Worm (Caenorhabditis elegans) whole organism, late embryonic: ENCODE results near the gene gei-1.
"Not testable (repeated sequence)": the region's sequence is repeated elsewhere in the genome, so short reads cannot be mapped to it uniquely, and the experiment has no call there.

Experiments
- C08G9.2 ChIP-seq: sonication (generic microtip); optimal IDR thresholded peaks from 2 replicates; lab custom pipeline; 2016; ENCODE audit warnings: mild to moderate bottlenecking, missing genetic modification characterization, moderate library complexity, missing compliant biosample characterization
- C38D4.7 ChIP-seq: fragments of 200-800 bp; sonication (Bioruptor generic); optimal IDR thresholded peaks from 2 replicates; lab custom pipeline; 2018; ENCODE audit warnings: mild to moderate bottlenecking, missing genetic modification characterization, moderate library complexity, missing compliant biosample characterization
- F13H6.1 ChIP-seq: sonication (generic microtip); optimal IDR thresholded peaks from 2 replicates; lab custom pipeline; 2016; ENCODE audit warnings: missing genetic modification characterization, missing compliant biosample characterization
- K02D7.2 ChIP-seq: sonication (generic microtip); optimal IDR thresholded peaks from 2 replicates; lab custom pipeline; 2017; ENCODE audit warnings: mild to moderate bottlenecking, missing genetic modification characterization, missing compliant biosample characterization
- Y22D7AL.16 ChIP-seq: sonication (generic microtip); optimal IDR thresholded peaks from 2 replicates; lab custom pipeline; 2016; ENCODE audit warnings: missing genetic modification characterization, missing compliant biosample characterization
- ahr-1 ChIP-seq: sonication (generic microtip); optimal IDR thresholded peaks from 2 replicates; lab custom pipeline; 2016; ENCODE audit warnings: missing genetic modification characterization, missing compliant biosample characterization
- ceh-24 ChIP-seq: sonication (generic microtip); optimal IDR thresholded peaks from 2 replicates; lab custom pipeline; 2016; ENCODE audit warnings: mild to moderate bottlenecking, missing genetic modification characterization, missing compliant biosample characterization
- ceh-30 ChIP-seq: fragments of 150-350 bp; optimal IDR thresholded peaks from 2 replicates; lab custom pipeline; 2014; ENCODE audit warnings: missing biosample characterization, missing genetic modification characterization
- ceh-31 ChIP-seq: sonication (generic microtip); optimal IDR thresholded peaks from 2 replicates; lab custom pipeline; 2016; ENCODE audit warnings: missing genetic modification characterization, missing compliant biosample characterization
- ceh-45 ChIP-seq: fragments of 200-800 bp; sonication (Bioruptor generic); IDR thresholded peaks from 2 replicates; pipeline ENCODE4 v1.3.6; 2022; ENCODE audit warnings: missing genetic modification reagents, missing genetic modification characterization, missing compliant biosample characterization
- ceh-9 ChIP-seq: sonication (generic microtip); optimal IDR thresholded peaks from 2 replicates; lab custom pipeline; 2016; ENCODE audit warnings: mild to moderate bottlenecking, missing genetic modification characterization, inconsistent platforms, missing compliant biosample characterization
- che-1 ChIP-seq: sonication (generic microtip); optimal IDR thresholded peaks from 2 replicates; lab custom pipeline; 2016; ENCODE audit warnings: mild to moderate bottlenecking, missing genetic modification characterization, missing compliant biosample characterization
- dve-1 ChIP-seq: sonication (generic microtip); optimal IDR thresholded peaks from 2 replicates; lab custom pipeline; 2017; ENCODE audit warnings: antibody characterized with exemption, mild to moderate bottlenecking, missing genetic modification characterization, missing compliant biosample characterization
- elt-2 ChIP-seq: sonication (generic microtip); optimal IDR thresholded peaks from 2 replicates; lab custom pipeline; 2016; ENCODE audit warnings: missing genetic modification reagents, missing genetic modification characterization, missing compliant biosample characterization
- eyg-1 ChIP-seq: sonication (generic microtip); optimal IDR thresholded peaks from 2 replicates; lab custom pipeline; 2016; ENCODE audit warnings: missing genotype, missing genetic modification characterization, missing compliant biosample characterization
- gmeb-2 ChIP-seq: sonication (generic microtip); optimal IDR thresholded peaks from 2 replicates; lab custom pipeline; 2016; ENCODE audit warnings: missing genetic modification characterization, inconsistent platforms, missing compliant biosample characterization
- hlh-13 ChIP-seq: fragments of 200-800 bp; sonication (Bioruptor generic); optimal IDR thresholded peaks from 2 replicates; lab custom pipeline; 2018; ENCODE audit warnings: mild to moderate bottlenecking, missing genetic modification characterization, missing compliant biosample characterization
- hlh-8 ChIP-seq: sonication (generic microtip); optimal IDR thresholded peaks from 2 replicates; lab custom pipeline; 2016; ENCODE audit warnings: missing genotype, missing genetic modification characterization, missing compliant biosample characterization
- madf-2 ChIP-seq: sonication (generic microtip); optimal IDR thresholded peaks from 2 replicates; lab custom pipeline; 2017; ENCODE audit warnings: missing genetic modification characterization, missing compliant biosample characterization
- mec-3 ChIP-seq: sonication (generic microtip); optimal IDR thresholded peaks from 2 replicates; lab custom pipeline; 2016; ENCODE audit warnings: borderline replicate concordance, missing genetic modification characterization, missing compliant biosample characterization
- nfya-1 ChIP-seq: sonication (generic microtip); optimal IDR thresholded peaks from 2 replicates; lab custom pipeline; 2017; ENCODE audit warnings: missing genetic modification characterization, mild to moderate bottlenecking, missing compliant biosample characterization, antibody characterized with exemption, moderate library complexity
- nhr-232 ChIP-seq: sonication (generic microtip); optimal IDR thresholded peaks from 2 replicates; lab custom pipeline; 2016; ENCODE audit warnings: missing genetic modification characterization, missing compliant biosample characterization
- npax-4 ChIP-seq: sonication (generic microtip); optimal IDR thresholded peaks from 2 replicates; lab custom pipeline; 2016; ENCODE audit warnings: missing genetic modification characterization, missing compliant biosample characterization
- pax-1 ChIP-seq: fragments of 150-350 bp; optimal IDR thresholded peaks from 2 replicates; lab custom pipeline; 2014; ENCODE audit warnings: missing biosample characterization, missing genetic modification characterization
- pha-2 ChIP-seq: sonication (generic microtip); optimal IDR thresholded peaks from 2 replicates; lab custom pipeline; 2017; ENCODE audit warnings: mild to moderate bottlenecking, missing genetic modification characterization, missing compliant biosample characterization
- pqm-1 ChIP-seq: sonication (generic microtip); optimal IDR thresholded peaks from 2 replicates; lab custom pipeline; 2016; ENCODE audit warnings: missing genetic modification characterization, missing compliant biosample characterization
- pros-1 ChIP-seq: fragments of 150-350 bp; optimal IDR thresholded peaks from 2 replicates; lab custom pipeline; 2014; ENCODE audit warnings: missing biosample characterization, missing genetic modification reagents, missing genetic modification characterization
- sdc-2 ChIP-seq: sonication (generic microtip); optimal IDR thresholded peaks from 2 replicates; lab custom pipeline; 2016; ENCODE audit warnings: missing genotype, missing genetic modification characterization, missing compliant biosample characterization
- sox-2 ChIP-seq: fragments of 200-800 bp; sonication (Bioruptor generic); IDR thresholded peaks from 2 replicates; pipeline ENCODE4 v1.3.6; 2022; ENCODE audit warnings: missing genetic modification reagents, missing genetic modification characterization, missing compliant biosample characterization
- sox-4 ChIP-seq: sonication (generic microtip); optimal IDR thresholded peaks from 2 replicates; lab custom pipeline; 2017; ENCODE audit warnings: mild to moderate bottlenecking, missing genetic modification characterization, inconsistent platforms, missing compliant biosample characterization
- tbx-2 ChIP-seq: sonication (generic microtip); optimal IDR thresholded peaks from 2 replicates; lab custom pipeline; 2016; ENCODE audit warnings: missing genetic modification characterization, missing compliant biosample characterization
- ttx-3 ChIP-seq: sonication (generic microtip); optimal IDR thresholded peaks from 2 replicates; lab custom pipeline; 2016; ENCODE audit warnings: missing genetic modification reagents, missing genetic modification characterization, missing compliant biosample characterization
- unc-3 ChIP-seq, 2 experiments: fragments of 200-800 bp in 1 of 2; sonication (Bioruptor generic) in 1 of 2; sonication (generic microtip) in 1 of 2; conservative IDR thresholded peaks in 1 of 2; optimal IDR thresholded peaks in 1 of 2; 2 replicates each; pipeline versions ENCODE4 v1.3.6 to Lab custom; 2016 to 2022; ENCODE audit warnings: missing compliant biosample characterization in 2 of 2, missing genetic modification characterization in 2 of 2, missing genetic modification reagents in 1 of 2
- unc-42 ChIP-seq: sonication (generic microtip); optimal IDR thresholded peaks from 2 replicates; lab custom pipeline; 2016; ENCODE audit warnings: missing genotype, missing genetic modification characterization, missing compliant biosample characterization
- ztf-16 ChIP-seq: sonication (generic microtip); optimal IDR thresholded peaks from 2 replicates; lab custom pipeline; 2017; ENCODE audit warnings: missing genetic modification characterization, missing compliant biosample characterization

The gei-1 gene

DNA sequence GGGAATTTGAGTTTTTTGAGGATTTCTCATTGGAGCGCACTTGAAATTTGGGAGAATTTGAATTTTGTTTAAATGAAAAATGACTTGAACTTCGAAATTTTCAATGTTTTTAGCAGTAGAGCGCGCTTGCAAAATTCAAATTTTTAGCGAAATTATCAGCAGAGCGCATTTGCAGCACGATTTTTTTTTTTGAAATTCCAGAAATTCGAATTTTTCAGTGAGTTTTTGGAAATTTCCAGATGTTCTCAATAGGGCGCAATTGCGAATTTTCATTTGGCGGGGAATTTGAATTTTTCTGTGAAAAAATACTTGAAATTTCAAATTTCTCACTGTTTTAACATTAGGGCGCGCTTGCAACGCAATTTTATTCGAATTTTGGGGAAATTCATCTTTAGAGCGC lies 12.9 kb upstream of the gei-1 start:
- no peak for TF ChIP-seq tbx-2
- TF ChIP-seq ceh-45 = no peak
- TF ChIP-seq ahr-1 (tag; lab: Kevin White, UChicago) = no peak
- TF ChIP-seq F13H6.1 (tag; lab: Kevin White, UChicago) = no peak
- no peak for TF ChIP-seq ttx-3
- no peak for TF ChIP-seq ceh-31 (tag; lab: Kevin White, UChicago)
- no peak for TF ChIP-seq ceh-24
- TF ChIP-seq, all 69 proteins: peak for 0

DNA sequence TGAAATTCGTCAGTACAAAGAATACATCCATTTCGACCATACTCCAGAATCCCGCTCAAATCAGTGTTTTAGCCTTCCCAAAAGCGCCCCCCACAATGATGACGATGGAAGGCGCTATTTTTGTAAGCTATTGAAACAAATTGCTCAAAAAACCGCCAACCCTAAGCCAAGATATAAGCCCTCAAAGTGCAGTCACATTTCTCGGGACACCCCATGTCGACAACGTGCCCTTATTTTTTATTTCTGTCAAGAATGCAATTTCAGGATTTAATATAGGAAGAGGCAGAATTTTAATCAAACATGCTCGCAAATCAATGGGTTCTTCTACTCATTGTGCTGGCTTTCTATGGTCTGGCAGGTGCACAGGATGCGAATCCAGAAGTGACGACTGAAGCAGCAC lies 11.9 kb upstream of the gei-1 start, which contains the start of gene Y53G8AR.1:
Y53G8AR.1 (plus strand) TSS at position 301 of the 400 bp plus-strand sequence.
- not testable (repeated sequence) for TF ChIP-seq pqm-1, F13H6.1, che-1 (tag; lab: Kevin White, UChicago)

ce11 chrIII:3334941-3335559 lies 9.6 kb upstream of the gei-1 start:
- TF ChIP-seq ceh-45 (peak; percentile 98), unc-3 (GFP tag; conservative IDR thresholded peaks at IDR 0.05; lab: Robert Waterston, UW) (peak; percentile 98), sox-2 (GFP tag; lab: Robert Waterston, UW) (peak; percentile 67)
- TF ChIP-seq unc-3 (tag; optimal IDR thresholded peaks at IDR 0.05; lab: Kevin White, UChicago) = not testable (repeated sequence)

- TF ChIP-seq ceh-31 (tag; lab: Kevin White, UChicago) = no peak
- peak; percentile 42 for TF ChIP-seq pax-1 (tag; lab: Kevin White, UChicago)
- TF ChIP-seq elt-2 (tag; lab: Kevin White, UChicago) = peak; percentile 61
- TF ChIP-seq, all 69 proteins: peak for 2
Observed at ce11 chrIII:3339317-3340016, 5.2 kb upstream of the gei-1 start.

ce11 chrIII:3343463-3343862 lies 1.2 kb upstream of the gei-1 start:
- TF ChIP-seq madf-2 (tag; lab: Kevin White, UChicago) (no peak), hlh-8 (tag; lab: Kevin White, UChicago) (no peak), nfya-1 (tag; lab: Kevin White, UChicago) (no peak), eyg-1 (tag; lab: Kevin White, UChicago) (no peak), sdc-2 (tag; lab: Kevin White, UChicago) (no peak), ceh-9 (tag; lab: Kevin White, UChicago) (no peak), ceh-30 (tag; lab: Kevin White, UChicago) (no peak), pha-2 (tag; lab: Kevin White, UChicago) (no peak), ceh-45 (no peak), Y22D7AL.16 (no peak), pros-1 (tag; lab: Kevin White, UChicago) (no peak), ttx-3 (no peak), K02D7.2 (tag; lab: Kevin White, UChicago) (no peak), tbx-2 (no peak), unc-42 (tag; lab: Kevin White, UChicago) (no peak), F13H6.1 (tag; lab: Kevin White, UChicago) (no peak), C08G9.2 (tag; lab: Kevin White, UChicago) (no peak), dve-1 (no peak), npax-4 (tag; lab: Kevin White, UChicago) (no peak)

DNA sequence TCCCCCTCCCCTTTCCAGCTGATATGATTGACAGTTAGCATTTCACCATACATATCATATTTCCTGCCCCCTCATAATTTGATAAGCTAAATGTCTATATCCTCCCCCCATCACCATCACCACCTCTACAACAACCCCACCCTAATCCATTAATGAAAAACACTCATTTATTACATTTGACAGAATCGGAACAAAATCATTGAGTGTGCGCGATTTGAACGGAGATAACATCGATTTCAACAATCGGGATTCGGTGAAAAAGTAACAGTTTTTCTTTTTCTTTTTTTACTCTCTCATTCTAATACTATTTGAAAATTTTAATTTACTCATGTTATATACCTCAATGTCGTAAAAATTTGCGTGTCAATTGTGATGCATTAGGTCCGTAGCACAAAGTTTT lies 1.2 kb downstream of the gei-1 start:
- TF ChIP-seq C08G9.2 (tag; lab: Kevin White, UChicago) = no peak
- no peak for TF ChIP-seq sox-4
- no peak for TF ChIP-seq mec-3 (tag; lab: Kevin White, UChicago)
- no peak for TF ChIP-seq C38D4.7 (GFP tag; lab: Kevin White, UChicago)
- TF ChIP-seq madf-2 (tag; lab: Kevin White, UChicago) = no peak
- no peak for TF ChIP-seq gmeb-2 (tag; lab: Kevin White, UChicago)
- TF ChIP-seq pha-2 (tag; lab: Kevin White, UChicago) = no peak
- TF ChIP-seq ztf-16 (tag; lab: Kevin White, UChicago) = no peak
- TF ChIP-seq hlh-13 (GFP tag; lab: Kevin White, UChicago) = no peak
- no peak for TF ChIP-seq nhr-232 (tag; lab: Kevin White, UChicago)
